Worm (Caenorhabditis elegans): ENCODE results near the gene F36G9.7.

ce11 chrV:15920273-15920672, 49.3 kb downstream of the F36G9.7 start, which contains the start of gene F35E8.10:
- TF ChIP-seq W03F9.2 (tag; optimal IDR thresholded peaks at IDR 0.05) (no peak), dao-5 (tag; optimal IDR thresholded peaks at IDR 0.05) (no peak), him-1 (tag; optimal IDR thresholded peaks at IDR 0.05) (no peak)
